Worm (Caenorhabditis elegans) whole organism, L1 larva: ENCODE measurements around the gene stg-2.

Source experiments
- alr-1 ChIP-seq: fragments of 200-800 bp; sonication (Bioruptor generic); optimal IDR thresholded peaks from 2 replicates; lab custom pipeline; 2018; ENCODE audit warnings: borderline replicate concordance, mild to moderate bottlenecking, missing genetic modification characterization, missing compliant biosample characterization
- jun-1 ChIP-seq: fragments of 150-350 bp; optimal IDR thresholded peaks from 2 replicates; lab custom pipeline; 2014; ENCODE audit warnings: missing biosample characterization, missing genetic modification reagents, missing genetic modification characterization

- TF ChIP-seq jun-1: peak; percentile 17
- no peak for TF ChIP-seq alr-1 (tag; lab: Kevin White, UChicago)
Measured at ce11 chrX:8605005-8605404, 38.7 kb downstream of the stg-2 start, which contains the start of the genes H35N09.2 and H35N09.1.
